Worm (Caenorhabditis elegans) whole organism, L2 larva: ENCODE results near the gene col-179.

ENCODE experiments used
- C34F6.9 ChIP-seq: fragments of 150-350 bp; optimal IDR thresholded peaks from 2 replicates; lab custom pipeline; 2014; ENCODE audit warnings: missing biosample characterization, missing genetic modification characterization
- F13H6.1 ChIP-seq: sonication (generic microtip); optimal IDR thresholded peaks from 2 replicates; lab custom pipeline; 2016; ENCODE audit warnings: missing genetic modification characterization, missing compliant biosample characterization
- Y55F3AM.14 ChIP-seq: fragments of 200-800 bp; sonication (Bioruptor generic); optimal IDR thresholded peaks from 2 replicates; lab custom pipeline; 2018; ENCODE audit warnings: mild to moderate bottlenecking, missing genetic modification characterization, missing compliant biosample characterization
- ZK546.5 ChIP-seq: sonication (generic microtip); optimal IDR thresholded peaks from 2 replicates; lab custom pipeline; 2017; ENCODE audit warnings: missing biosample characterization, missing genetic modification characterization
- ama-1 ChIP-seq: fragments of 150-350 bp; optimal IDR thresholded peaks from 2 replicates; lab custom pipeline; 2018; ENCODE audit warnings: inconsistent platforms
- blmp-1 ChIP-seq: sonication (generic microtip); optimal IDR thresholded peaks from 2 replicates; lab custom pipeline; 2017; ENCODE audit warnings: missing genetic modification characterization, mild to moderate bottlenecking, missing compliant biosample characterization, antibody characterized with exemption, moderate library complexity; ENCODE audit not compliant: insufficient read depth
- ceh-16 ChIP-seq: fragments of 150-350 bp; optimal IDR thresholded peaks from 2 replicates; lab custom pipeline; 2014; ENCODE audit warnings: missing biosample characterization, missing genetic modification characterization
- egl-27 ChIP-seq: sonication (generic microtip); optimal IDR thresholded peaks from 3 replicates; lab custom pipeline; 2017; ENCODE audit warnings: missing biosample characterization, missing genetic modification reagents, missing genetic modification characterization
- elt-3 ChIP-seq: sonication (generic microtip); optimal IDR thresholded peaks from 2 replicates; lab custom pipeline; 2017; ENCODE audit warnings: missing biosample characterization, missing genetic modification characterization
- fos-1 ChIP-seq: fragments of 150-350 bp; optimal IDR thresholded peaks from 2 replicates; lab custom pipeline; 2014; ENCODE audit warnings: missing biosample characterization, missing genetic modification characterization
- lin-39 ChIP-seq: fragments of 150-350 bp; optimal IDR thresholded peaks from 2 replicates; lab custom pipeline; 2014; ENCODE audit warnings: missing biosample characterization, missing genetic modification reagents, missing genetic modification characterization
- lsy-2 ChIP-seq, 2 experiments: fragments of 150-350 bp in 1 of 2; sonication (generic microtip) in 1 of 2; optimal IDR thresholded peaks; 2 replicates each; lab custom pipeline; 2014 to 2017; ENCODE audit warnings: missing biosample characterization in 2 of 2, missing genetic modification characterization in 2 of 2
- mbf-1 ChIP-seq: sonication (generic microtip); optimal IDR thresholded peaks from 2 replicates; lab custom pipeline; 2017; ENCODE audit warnings: missing biosample characterization, missing genetic modification characterization
- nhr-10 ChIP-seq: sonication (generic microtip); optimal IDR thresholded peaks from 2 replicates; lab custom pipeline; 2017; ENCODE audit warnings: missing biosample characterization, missing genetic modification characterization
- nhr-11 ChIP-seq: fragments of 150-350 bp; optimal IDR thresholded peaks from 2 replicates; lab custom pipeline; 2014; ENCODE audit warnings: missing biosample characterization, missing genetic modification characterization
- nhr-12 ChIP-seq: fragments of 150-350 bp; optimal IDR thresholded peaks from 2 replicates; lab custom pipeline; 2014; ENCODE audit warnings: missing biosample characterization, missing genetic modification characterization
- nhr-21 ChIP-seq: fragments of 150-350 bp; optimal IDR thresholded peaks from 2 replicates; lab custom pipeline; 2014; ENCODE audit warnings: missing biosample characterization, missing genetic modification characterization
- nhr-6 ChIP-seq: fragments of 150-350 bp; optimal IDR thresholded peaks from 2 replicates; lab custom pipeline; 2014; ENCODE audit warnings: missing biosample characterization, missing genetic modification characterization
- nhr-77 ChIP-seq: fragments of 150-350 bp; optimal IDR thresholded peaks from 2 replicates; lab custom pipeline; 2014; ENCODE audit warnings: missing biosample characterization, missing genetic modification characterization
- peb-1 ChIP-seq: fragments of 150-350 bp; optimal IDR thresholded peaks from 2 replicates; lab custom pipeline; 2014; ENCODE audit warnings: missing biosample characterization, missing genetic modification characterization
- sma-9 ChIP-seq, 2 experiments: fragments of 150-350 bp in 1 of 2; sonication (generic microtip) in 1 of 2; optimal IDR thresholded peaks; 2 replicates each; lab custom pipeline; 2014 to 2016; ENCODE audit warnings: missing genetic modification characterization in 2 of 2, mild to moderate bottlenecking in 1 of 2, missing biosample characterization in 1 of 2, missing compliant biosample characterization in 1 of 2, missing genetic modification reagents in 1 of 2, moderate library complexity in 1 of 2
- snpc-4 ChIP-seq: fragments of 150-350 bp; optimal IDR thresholded peaks from 2 replicates; lab custom pipeline; 2014; ENCODE audit warnings: missing biosample characterization, missing genetic modification characterization
- unc-62 ChIP-seq: fragments of 150-350 bp; optimal IDR thresholded peaks from 2 replicates; lab custom pipeline; 2014; ENCODE audit warnings: missing biosample characterization, missing genetic modification reagents, missing genetic modification characterization
- zag-1 ChIP-seq: fragments of 150-350 bp; optimal IDR thresholded peaks from 2 replicates; lab custom pipeline; 2014; ENCODE audit warnings: missing biosample characterization, missing genetic modification characterization
- ztf-1 ChIP-seq: fragments of 200-800 bp; sonication (Bioruptor generic); conservative IDR thresholded peaks from 2 replicates; pipeline ENCODE4 v1.3.6; 2022; ENCODE audit warnings: missing genetic modification characterization, missing compliant biosample characterization
- ztf-11 ChIP-seq: sonication (generic microtip); optimal IDR thresholded peaks from 2 replicates; lab custom pipeline; 2017; ENCODE audit warnings: missing biosample characterization, missing genetic modification characterization
- ztf-4 ChIP-seq: fragments of 150-350 bp; optimal IDR thresholded peaks from 2 replicates; lab custom pipeline; 2014; ENCODE audit warnings: missing biosample characterization, missing genetic modification characterization

col-179 gene

DNA sequence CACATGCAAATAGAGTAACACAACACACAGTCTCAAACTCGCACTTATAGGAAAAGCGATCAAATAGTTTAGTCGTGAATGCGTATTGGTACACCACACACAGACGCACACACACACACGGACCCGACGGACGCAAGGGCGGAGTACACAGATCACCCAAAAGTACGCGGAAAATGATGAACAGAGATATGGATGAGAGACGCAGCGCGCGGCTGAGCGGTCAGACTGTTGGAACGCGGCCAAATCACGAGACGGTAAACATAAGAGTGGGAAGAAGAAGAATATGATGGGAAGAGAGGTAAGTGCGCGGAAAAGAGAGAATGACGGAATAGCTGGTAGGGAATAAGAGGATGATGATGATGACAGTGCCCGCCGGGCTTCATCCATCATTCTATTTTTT lies 46.8 kb downstream of the col-179 start (continued):
- TF ChIP-seq F13H6.1 (tag; lab: Kevin White, UChicago) (peak; percentile 23), ceh-16 (tag; lab: Kevin White, UChicago) (no peak), nhr-11 (tag; lab: Kevin White, UChicago) (no peak), elt-3 (tag; lab: Kevin White, UChicago) (no peak), fos-1 (tag; lab: Kevin White, UChicago) (peak; percentile 11), mbf-1 (tag; lab: Kevin White, UChicago) (no peak), ZK546.5 (tag; lab: Kevin White, UChicago) (no peak), peb-1 (tag; lab: Kevin White, UChicago) (no peak), zag-1 (tag; lab: Kevin White, UChicago) (no peak), Y55F3AM.14 (GFP tag; lab: Kevin White, UChicago) (peak; percentile 19), egl-27 (tag; lab: Kevin White, UChicago) (no peak), blmp-1 (tag; lab: Kevin White, UChicago) (no peak), sma-9 (GFP tag; optimal IDR thresholded peaks at IDR 0.05; lab: Kevin White, UChicago) (peak; percentile 31), sma-9 (tag; optimal IDR thresholded peaks at IDR 0.05; lab: Kevin White, UChicago) (no peak), lsy-2 (tag; optimal IDR thresholded peaks at IDR 0.05; lab: Kevin White, UChicago) (peak in 1 of 2 experiments; percentile 5), nhr-12 (no peak), nhr-21 (tag; lab: Kevin White, UChicago) (peak; percentile 76), snpc-4 (tag; lab: Kevin White, UChicago) (no peak), ama-1 (lab: Kevin White, UChicago) (no peak), ztf-11 (tag; lab: Kevin White, UChicago) (no peak), nhr-10 (tag; lab: Kevin White, UChicago) (no peak), nhr-6 (tag; lab: Kevin White, UChicago) (no peak)
- TF ChIP-seq, all 48 proteins: peak for 10

DNA sequence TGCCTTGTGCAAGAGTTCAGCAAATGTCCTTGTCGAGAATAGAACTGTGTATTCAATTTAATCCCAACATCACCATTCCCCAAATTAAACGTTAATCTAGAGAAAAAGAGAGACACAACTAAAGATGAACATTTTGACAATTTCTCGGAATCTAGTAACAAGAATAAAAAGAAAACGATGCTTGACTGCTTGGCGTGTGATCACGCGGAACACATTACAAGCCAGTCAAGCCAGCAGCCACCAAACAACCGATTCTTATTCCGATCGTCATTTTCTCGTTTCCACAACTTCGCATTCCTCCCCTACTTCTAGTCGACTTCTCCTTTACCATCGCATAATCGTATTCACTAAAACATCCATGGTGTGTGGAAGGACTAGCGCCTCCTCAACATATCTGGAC lies 48.1 kb downstream of the col-179 start:
- TF ChIP-seq C34F6.9 (no peak), fos-1 (tag; lab: Kevin White, UChicago) (no peak), ama-1 (lab: Kevin White, UChicago) (no peak), ZK546.5 (tag; lab: Kevin White, UChicago) (no peak), nhr-77 (tag; lab: Kevin White, UChicago) (no peak), lin-39 (tag; lab: Kevin White, UChicago) (no peak)

DNA sequence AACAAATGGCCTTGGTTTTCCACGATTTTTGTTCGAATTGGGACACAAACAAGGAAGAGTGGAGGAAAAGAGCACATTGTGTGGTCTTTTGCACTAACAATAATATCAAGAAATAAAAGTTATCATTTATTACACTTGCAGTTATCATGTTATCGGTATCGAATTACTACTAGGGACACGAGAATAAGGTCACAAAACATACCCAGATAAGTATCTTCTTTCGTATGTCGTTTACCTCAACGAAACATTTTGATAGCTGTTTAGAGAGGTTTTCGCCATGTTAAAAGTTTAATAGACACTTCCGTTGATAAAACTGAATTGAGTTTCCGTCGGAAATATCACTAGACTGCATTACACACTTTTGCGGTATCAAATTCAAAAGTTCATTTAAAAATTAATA lies 49.7 kb downstream of the col-179 start:
- TF ChIP-seq unc-62 (GFP tag; lab: Kevin White, UChicago) (no peak), fos-1 (tag; lab: Kevin White, UChicago) (peak; percentile 62), ztf-4 (no peak), lsy-2 (tag; optimal IDR thresholded peaks at IDR 0.05; lab: Kevin White, UChicago) (no peak)

ce11 chrX:11251928-11252327 lies 50.7 kb downstream of the col-179 start:
- TF ChIP-seq fos-1 (tag; lab: Kevin White, UChicago) (peak; percentile 88), ztf-1 (GFP tag; lab: Robert Waterston, UW) (no peak)
